Worm (Caenorhabditis elegans) whole organism, midembryonic: Measurements from ENCODE around the gene fbxa-208.

Experiments
- cog-1 ChIP-seq: sonication (generic microtip); optimal IDR thresholded peaks from 2 replicates; lab custom pipeline; 2016; ENCODE audit warnings: missing genetic modification characterization, missing compliant biosample characterization
- tab-1 ChIP-seq: fragments of 200-800 bp; sonication (Bioruptor generic); IDR thresholded peaks from 2 replicates; pipeline ENCODE4 v1.3.6; 2022; ENCODE audit warnings: missing genetic modification characterization, missing compliant biosample characterization
- ztf-23 ChIP-seq: fragments of 200-800 bp; sonication (Bioruptor generic); IDR thresholded peaks from 2 replicates; pipeline ENCODE4 v1.3.6; 2022; ENCODE audit warnings: missing genetic modification reagents, missing genetic modification characterization, missing compliant biosample characterization

DNA sequence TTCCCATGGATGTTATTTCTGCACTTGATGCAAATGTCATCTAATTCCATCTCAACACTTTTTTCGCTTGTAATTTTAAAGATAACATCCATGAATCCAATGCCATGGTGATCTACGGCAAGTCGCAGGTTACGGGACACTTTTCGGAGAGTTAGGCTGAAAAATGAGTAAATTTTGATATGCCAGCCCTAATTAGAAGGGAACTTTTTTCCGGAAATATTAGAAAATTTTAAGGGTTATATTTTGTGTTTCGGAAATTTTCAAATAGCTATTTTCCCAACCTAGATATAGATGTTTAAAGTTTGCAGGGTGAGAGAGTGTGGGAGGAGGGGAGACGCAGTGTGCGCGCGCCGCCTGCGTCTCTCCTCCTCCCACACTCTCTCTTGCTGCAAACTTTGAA lies 50.7 kb downstream of the fbxa-208 start:
- no peak for TF ChIP-seq cog-1 (tag; lab: Kevin White, UChicago)
- TF ChIP-seq tab-1 (GFP tag; lab: Robert Waterston, UW), result no peak
- no peak for TF ChIP-seq ztf-23 (GFP tag; lab: Robert Waterston, UW)
